Worm (Caenorhabditis elegans) whole organism, L2 larva: ENCODE data around the gene irk-1.

Experiments
- C34F6.9 ChIP-seq: fragments of 150-350 bp; optimal IDR thresholded peaks from 2 replicates; lab custom pipeline; 2014; ENCODE audit warnings: missing biosample characterization, missing genetic modification characterization
- F13H6.1 ChIP-seq: sonication (generic microtip); optimal IDR thresholded peaks from 2 replicates; lab custom pipeline; 2016; ENCODE audit warnings: missing genetic modification characterization, missing compliant biosample characterization
- R02D3.7 ChIP-seq: fragments of 150-350 bp; optimal IDR thresholded peaks from 2 replicates; lab custom pipeline; 2014; ENCODE audit warnings: missing biosample characterization, missing genetic modification characterization
- Y55F3AM.14 ChIP-seq: fragments of 200-800 bp; sonication (Bioruptor generic); optimal IDR thresholded peaks from 2 replicates; lab custom pipeline; 2018; ENCODE audit warnings: mild to moderate bottlenecking, missing genetic modification characterization, missing compliant biosample characterization
- ZK546.5 ChIP-seq: sonication (generic microtip); optimal IDR thresholded peaks from 2 replicates; lab custom pipeline; 2017; ENCODE audit warnings: missing biosample characterization, missing genetic modification characterization
- aly-2 ChIP-seq: fragments of 150-350 bp; optimal IDR thresholded peaks from 2 replicates; lab custom pipeline; 2014; ENCODE audit warnings: missing biosample characterization, missing genetic modification characterization
- ama-1 ChIP-seq: fragments of 150-350 bp; optimal IDR thresholded peaks from 2 replicates; lab custom pipeline; 2018; ENCODE audit warnings: inconsistent platforms
- blmp-1 ChIP-seq: sonication (generic microtip); optimal IDR thresholded peaks from 2 replicates; lab custom pipeline; 2017; ENCODE audit warnings: missing genetic modification characterization, mild to moderate bottlenecking, missing compliant biosample characterization, antibody characterized with exemption, moderate library complexity; ENCODE audit not compliant: insufficient read depth
- ceh-16 ChIP-seq: fragments of 150-350 bp; optimal IDR thresholded peaks from 2 replicates; lab custom pipeline; 2014; ENCODE audit warnings: missing biosample characterization, missing genetic modification characterization
- ceh-82 ChIP-seq: fragments of 150-350 bp; optimal IDR thresholded peaks from 2 replicates; lab custom pipeline; 2014; ENCODE audit warnings: missing biosample characterization, missing genetic modification characterization
- crh-2 ChIP-seq: sonication (generic microtip); optimal IDR thresholded peaks from 2 replicates; lab custom pipeline; 2017; ENCODE audit warnings: missing biosample characterization, missing genetic modification characterization
- dmd-4 ChIP-seq: sonication (generic microtip); optimal IDR thresholded peaks from 2 replicates; lab custom pipeline; 2017; ENCODE audit warnings: missing biosample characterization, missing genetic modification characterization
- egl-27 ChIP-seq: sonication (generic microtip); optimal IDR thresholded peaks from 3 replicates; lab custom pipeline; 2017; ENCODE audit warnings: missing biosample characterization, missing genetic modification reagents, missing genetic modification characterization
- elt-1 ChIP-seq: fragments of 150-350 bp; optimal IDR thresholded peaks from 2 replicates; lab custom pipeline; 2014; ENCODE audit warnings: missing biosample characterization, missing genetic modification characterization
- elt-3 ChIP-seq: sonication (generic microtip); optimal IDR thresholded peaks from 2 replicates; lab custom pipeline; 2017; ENCODE audit warnings: missing biosample characterization, missing genetic modification characterization
- fos-1 ChIP-seq: fragments of 150-350 bp; optimal IDR thresholded peaks from 2 replicates; lab custom pipeline; 2014; ENCODE audit warnings: missing biosample characterization, missing genetic modification characterization
- gmeb-1 ChIP-seq: fragments of 150-350 bp; optimal IDR thresholded peaks from 2 replicates; lab custom pipeline; 2014; ENCODE audit warnings: missing biosample characterization, missing genetic modification characterization
- lin-13 ChIP-seq: fragments of 150-350 bp; optimal IDR thresholded peaks from 2 replicates; lab custom pipeline; 2014; ENCODE audit warnings: missing biosample characterization, missing genetic modification reagents, missing genetic modification characterization
- lin-39 ChIP-seq: fragments of 150-350 bp; optimal IDR thresholded peaks from 2 replicates; lab custom pipeline; 2014; ENCODE audit warnings: missing biosample characterization, missing genetic modification reagents, missing genetic modification characterization
- lsy-2 ChIP-seq, 2 experiments: fragments of 150-350 bp in 1 of 2; sonication (generic microtip) in 1 of 2; optimal IDR thresholded peaks; 2 replicates each; lab custom pipeline; 2014 to 2017; ENCODE audit warnings: missing biosample characterization in 2 of 2, missing genetic modification characterization in 2 of 2
- mab-5 ChIP-seq: fragments of 150-350 bp; optimal IDR thresholded peaks from 2 replicates; lab custom pipeline; 2014; ENCODE audit warnings: missing biosample characterization, missing genetic modification characterization
- mbf-1 ChIP-seq: sonication (generic microtip); optimal IDR thresholded peaks from 2 replicates; lab custom pipeline; 2017; ENCODE audit warnings: missing biosample characterization, missing genetic modification characterization
- mdl-1 ChIP-seq, 2 experiments: fragments of 150-350 bp in 1 of 2; sonication (generic microtip) in 1 of 2; optimal IDR thresholded peaks; 2 replicates each; lab custom pipeline; 2017; ENCODE audit warnings: missing biosample characterization in 2 of 2, missing genetic modification characterization in 2 of 2
- nhr-10 ChIP-seq: sonication (generic microtip); optimal IDR thresholded peaks from 2 replicates; lab custom pipeline; 2017; ENCODE audit warnings: missing biosample characterization, missing genetic modification characterization
- nhr-11 ChIP-seq: fragments of 150-350 bp; optimal IDR thresholded peaks from 2 replicates; lab custom pipeline; 2014; ENCODE audit warnings: missing biosample characterization, missing genetic modification characterization
- nhr-12 ChIP-seq: fragments of 150-350 bp; optimal IDR thresholded peaks from 2 replicates; lab custom pipeline; 2014; ENCODE audit warnings: missing biosample characterization, missing genetic modification characterization
- nhr-129 ChIP-seq: fragments of 150-350 bp; optimal IDR thresholded peaks from 2 replicates; lab custom pipeline; 2014; ENCODE audit warnings: missing biosample characterization, missing genetic modification characterization
- nhr-21 ChIP-seq: fragments of 150-350 bp; optimal IDR thresholded peaks from 2 replicates; lab custom pipeline; 2014; ENCODE audit warnings: missing biosample characterization, missing genetic modification characterization
- nhr-23 ChIP-seq: fragments of 150-350 bp; optimal IDR thresholded peaks from 2 replicates; lab custom pipeline; 2014; ENCODE audit warnings: missing biosample characterization, missing genetic modification reagents, missing genetic modification characterization
- nhr-237 ChIP-seq: fragments of 150-350 bp; optimal IDR thresholded peaks from 2 replicates; lab custom pipeline; 2014; ENCODE audit warnings: missing biosample characterization, missing genetic modification characterization
- nhr-25 ChIP-seq: fragments of 150-350 bp; sonication (generic microtip); optimal IDR thresholded peaks from 3 replicates; lab custom pipeline; 2014; ENCODE audit warnings: missing biosample characterization, missing genetic modification characterization
- nhr-6 ChIP-seq: fragments of 150-350 bp; optimal IDR thresholded peaks from 2 replicates; lab custom pipeline; 2014; ENCODE audit warnings: missing biosample characterization, missing genetic modification characterization
- nhr-77 ChIP-seq: fragments of 150-350 bp; optimal IDR thresholded peaks from 2 replicates; lab custom pipeline; 2014; ENCODE audit warnings: missing biosample characterization, missing genetic modification characterization
- peb-1 ChIP-seq: fragments of 150-350 bp; optimal IDR thresholded peaks from 2 replicates; lab custom pipeline; 2014; ENCODE audit warnings: missing biosample characterization, missing genetic modification characterization
- sem-4 ChIP-seq: fragments of 150-350 bp; optimal IDR thresholded peaks from 2 replicates; lab custom pipeline; 2014; ENCODE audit warnings: missing biosample characterization, missing genetic modification reagents, missing genetic modification characterization
- skn-1 ChIP-seq: sonication (generic microtip); optimal IDR thresholded peaks from 2 replicates; lab custom pipeline; 2017; ENCODE audit warnings: missing biosample characterization, missing genetic modification characterization
- sma-3 ChIP-seq: sonication (generic microtip); optimal IDR thresholded peaks from 2 replicates; lab custom pipeline; 2016; ENCODE audit warnings: missing genetic modification reagents, missing genetic modification characterization, missing compliant biosample characterization
- sma-9 ChIP-seq, 2 experiments: fragments of 150-350 bp in 1 of 2; sonication (generic microtip) in 1 of 2; optimal IDR thresholded peaks; 2 replicates each; lab custom pipeline; 2014 to 2016; ENCODE audit warnings: missing genetic modification characterization in 2 of 2, mild to moderate bottlenecking in 1 of 2, missing biosample characterization in 1 of 2, missing compliant biosample characterization in 1 of 2, missing genetic modification reagents in 1 of 2, moderate library complexity in 1 of 2
- snpc-4 ChIP-seq: fragments of 150-350 bp; optimal IDR thresholded peaks from 2 replicates; lab custom pipeline; 2014; ENCODE audit warnings: missing biosample characterization, missing genetic modification characterization
- unc-39 ChIP-seq: fragments of 150-350 bp; optimal IDR thresholded peaks from 2 replicates; lab custom pipeline; 2014; ENCODE audit warnings: missing biosample characterization, missing genetic modification characterization
- unc-55 ChIP-seq: fragments of 150-350 bp; sonication (generic microtip); optimal IDR thresholded peaks from 3 replicates; lab custom pipeline; 2014; ENCODE audit warnings: missing biosample characterization, missing genetic modification reagents, missing genetic modification characterization
- unc-62 ChIP-seq: fragments of 150-350 bp; optimal IDR thresholded peaks from 2 replicates; lab custom pipeline; 2014; ENCODE audit warnings: missing biosample characterization, missing genetic modification reagents, missing genetic modification characterization
- zag-1 ChIP-seq: fragments of 150-350 bp; optimal IDR thresholded peaks from 2 replicates; lab custom pipeline; 2014; ENCODE audit warnings: missing biosample characterization, missing genetic modification characterization
- ztf-1 ChIP-seq: fragments of 200-800 bp; sonication (Bioruptor generic); conservative IDR thresholded peaks from 2 replicates; pipeline ENCODE4 v1.3.6; 2022; ENCODE audit warnings: missing genetic modification characterization, missing compliant biosample characterization
- ztf-11 ChIP-seq: sonication (generic microtip); optimal IDR thresholded peaks from 2 replicates; lab custom pipeline; 2017; ENCODE audit warnings: missing biosample characterization, missing genetic modification characterization
- ztf-4 ChIP-seq: fragments of 150-350 bp; optimal IDR thresholded peaks from 2 replicates; lab custom pipeline; 2014; ENCODE audit warnings: missing biosample characterization, missing genetic modification characterization

irk-1 gene

ce11 chrX:6742011-6742683 lies 35.8 kb downstream of the irk-1 start, which contains the start of gene mdl-1 (continued):
- peak; percentile 93 for TF ChIP-seq nhr-129
- peak; percentile 18 for TF ChIP-seq ZK546.5 (tag; lab: Kevin White, UChicago)
- TF ChIP-seq nhr-10 (tag; lab: Kevin White, UChicago) = no peak
- TF ChIP-seq elt-1 = peak; percentile 8
- peak; percentile 94 for TF ChIP-seq crh-2 (tag; lab: Kevin White, UChicago)
- TF ChIP-seq fos-1 (tag; lab: Kevin White, UChicago) = peak; percentile 82
- no peak for TF ChIP-seq ztf-11 (tag; lab: Kevin White, UChicago)
- TF ChIP-seq ceh-16 (tag; lab: Kevin White, UChicago) = peak; percentile 93

- TF ChIP-seq nhr-12 (tag; lab: Kevin White, UChicago) = no peak
- no peak for TF ChIP-seq ztf-1 (GFP tag; lab: Robert Waterston, UW)
- no peak for TF ChIP-seq nhr-10 (tag; lab: Kevin White, UChicago)
- TF ChIP-seq sma-3 (GFP tag; lab: Kevin White, UChicago) = peak; percentile 89
- no peak for TF ChIP-seq nhr-23 (tag; lab: Kevin White, UChicago)
- no peak for TF ChIP-seq Y55F3AM.14
- peak; percentile 98 for TF ChIP-seq sma-9 (GFP tag; optimal IDR thresholded peaks at IDR 0.05; lab: Kevin White, UChicago)
- TF ChIP-seq sma-9 (tag; optimal IDR thresholded peaks at IDR 0.05; lab: Kevin White, UChicago) = no peak
- TF ChIP-seq sem-4 (tag; lab: Kevin White, UChicago) = peak; percentile 15
- no peak for TF ChIP-seq snpc-4
- TF ChIP-seq C34F6.9 (tag; lab: Kevin White, UChicago) = no peak
- no peak for TF ChIP-seq ZK546.5 (tag; lab: Kevin White, UChicago)
- TF ChIP-seq lin-13 (GFP tag; lab: Kevin White, UChicago) = no peak
- TF ChIP-seq nhr-25 (tag; lab: Kevin White, UChicago) = peak; percentile 96
- TF ChIP-seq nhr-21 (tag; lab: Kevin White, UChicago) = peak; percentile 85
- TF ChIP-seq nhr-11 = no peak
- peak; percentile 70 for TF ChIP-seq nhr-129
- peak; percentile 68 for TF ChIP-seq nhr-6
- TF ChIP-seq mdl-1 (tag; optimal IDR thresholded peaks at IDR 0.05; lab: Kevin White, UChicago) = peak in 1 of 2 experiments; percentile 90
- TF ChIP-seq elt-3 (tag; lab: Kevin White, UChicago) = no peak
- TF ChIP-seq aly-2 = no peak
- peak; percentile 40 for TF ChIP-seq gmeb-1 (tag; lab: Kevin White, UChicago)
- TF ChIP-seq mbf-1 (tag; lab: Kevin White, UChicago) = no peak
- TF ChIP-seq zag-1 (tag; lab: Kevin White, UChicago) = no peak
- TF ChIP-seq blmp-1 (tag; lab: Kevin White, UChicago) = peak; percentile 91
- TF ChIP-seq ama-1 (lab: Kevin White, UChicago) = no peak
- TF ChIP-seq skn-1 (tag; lab: Kevin White, UChicago) = no peak
- peak; percentile 61 for TF ChIP-seq ceh-16 (tag; lab: Kevin White, UChicago)
- peak; percentile 71 for TF ChIP-seq crh-2 (tag; lab: Kevin White, UChicago)
- no peak for TF ChIP-seq ztf-11 (tag; lab: Kevin White, UChicago)
- peak in 1 of 2 experiments; percentile 35 for TF ChIP-seq lsy-2 (tag; optimal IDR thresholded peaks at IDR 0.05; lab: Kevin White, UChicago)
- peak; percentile 53 for TF ChIP-seq unc-62 (GFP tag; lab: Kevin White, UChicago)
- no peak for TF ChIP-seq ztf-4 (tag; lab: Kevin White, UChicago)
- peak; percentile 86 for TF ChIP-seq egl-27 (tag; lab: Kevin White, UChicago)
- TF ChIP-seq, all 48 proteins: peak for 15
Measured at ce11 chrX:6741532-6741931, 36.4 kb downstream of the irk-1 start.

- TF ChIP-seq lin-39 (no peak), mab-5 (tag; lab: Kevin White, UChicago) (no peak), dmd-4 (tag; lab: Kevin White, UChicago) (no peak), nhr-129 (peak; percentile 88), nhr-77 (tag; lab: Kevin White, UChicago) (no peak), C34F6.9 (tag; lab: Kevin White, UChicago) (peak; percentile 29), fos-1 (tag; lab: Kevin White, UChicago) (no peak), lin-13 (GFP tag; lab: Kevin White, UChicago) (no peak), nhr-23 (tag; lab: Kevin White, UChicago) (no peak), F13H6.1 (peak; percentile 64), sem-4 (tag; lab: Kevin White, UChicago) (no peak), snpc-4 (no peak), blmp-1 (tag; lab: Kevin White, UChicago) (no peak), ceh-82 (no peak), ZK546.5 (tag; lab: Kevin White, UChicago) (no peak), aly-2 (no peak), R02D3.7 (tag; lab: Kevin White, UChicago) (no peak), nhr-25 (tag; lab: Kevin White, UChicago) (peak; percentile 30), unc-39 (no peak), nhr-21 (tag; lab: Kevin White, UChicago) (no peak), Y55F3AM.14 (no peak), nhr-237 (tag; lab: Kevin White, UChicago) (no peak), ztf-1 (GFP tag; lab: Robert Waterston, UW) (no peak), lsy-2 (tag; optimal IDR thresholded peaks at IDR 0.05; lab: Kevin White, UChicago) (peak in 1 of 2 experiments; percentile 62), skn-1 (tag; lab: Kevin White, UChicago) (no peak), ztf-4 (tag; lab: Kevin White, UChicago) (no peak), nhr-6 (peak; percentile 0), peb-1 (tag; lab: Kevin White, UChicago) (no peak), unc-55 (no peak)
Measured at ce11 chrX:6740983-6741365, 36.9 kb downstream of the irk-1 start.
